Worm (Caenorhabditis elegans) whole organism, L4/young adult: ENCODE results near the gene egl-8.

Experiments
- W03F9.2 ChIP-seq: fragments of 150-350 bp; optimal IDR thresholded peaks from 2 replicates; lab custom pipeline; 2014; ENCODE audit warnings: missing biosample characterization, missing genetic modification characterization
- him-1 ChIP-seq: sonication (generic microtip); optimal IDR thresholded peaks from 2 replicates; lab custom pipeline; 2016; ENCODE audit warnings: missing genotype, missing genetic modification reagents, missing genetic modification characterization, missing compliant biosample characterization

- no peak for TF ChIP-seq him-1 (tag; lab: Kevin White, UChicago)
- TF ChIP-seq W03F9.2 = no peak
Measured at ce11 chrV:68112-68511, 47.5 kb downstream of the egl-8 start.
